Fruit fly (Drosophila melanogaster): ENCODE data around the gene Strump.

Gene Strump

dm6 chr3L:16156788-16157208, 35.0 kb downstream of the Strump start:
- TF ChIP-seq Bteb2 (GFP tag; optimal IDR thresholded peaks at IDR 0.05) (no peak), Deaf1 (tag; optimal IDR thresholded peaks at IDR 0.05) (no peak), abd-A (tag; optimal IDR thresholded peaks at IDR 0.05) (no peak), lab (GFP tag; optimal IDR thresholded peaks at IDR 0.05) (peak; percentile 63), chinmo (GFP tag; IDR thresholded peaks at IDR 0.05; ENCODE audit: partially characterized antibody) (0 out of 4 replicates have a peak, but pooled peaks have one; percentile 44), Lpt (GFP tag; optimal IDR thresholded peaks at IDR 0.05) (no peak), lbe (GFP tag; optimal IDR thresholded peaks at IDR 0.05) (no peak), CG10543 (GFP tag; optimal IDR thresholded peaks at IDR 0.05) (peak; percentile 46), gsb-n (tag; optimal IDR thresholded peaks at IDR 0.05) (no peak), NFAT (GFP tag; IDR thresholded peaks at IDR 0.05) (peak; percentile 74), h (optimal IDR thresholded peaks at IDR 0.05) (no peak), CG12769 (tag; optimal IDR thresholded peaks at IDR 0.05) (peak; percentile 49), bbx (GFP tag; IDR thresholded peaks at IDR 0.05; ENCODE audit: partially characterized antibody) (no peak), crol (GFP tag; IDR thresholded peaks at IDR 0.05) (peak; percentile 97), CG6175 (GFP tag; IDR thresholded peaks at IDR 0.05) (peak; percentile 77), nerfin-1 (tag; optimal IDR thresholded peaks at IDR 0.05) (no peak), CG4360 (GFP tag; IDR thresholded peaks at IDR 0.05) (0 out of 2 replicates have a peak, but pooled peaks have one; percentile 23), CG1024 (GFP tag; IDR thresholded peaks at IDR 0.05) (no peak), ftz-f1 (GFP tag; optimal IDR thresholded peaks at IDR 0.05) (peak; percentile 58), E2f2 (GFP tag; IDR thresholded peaks at IDR 0.05) (0 out of 2 replicates have a peak, but pooled peaks have one; percentile 17), hth (optimal IDR thresholded peaks at IDR 0.05) (no peak), sob (GFP tag; IDR thresholded peaks at IDR 0.05) (no peak), Med (GFP tag) (peak; percentile 93), CG7372 (GFP tag; IDR thresholded peaks at IDR 0.05) (no peak), vvl (GFP tag; IDR thresholded peaks at IDR 0.05) (peak; percentile 87), jing (GFP tag; optimal IDR thresholded peaks at IDR 0.05) (no peak), MBD-R2 (GFP tag; IDR thresholded peaks at IDR 0.05) (0 out of 2 replicates have a peak, but pooled peaks have one; percentile 13), zfh2 (GFP tag; optimal IDR thresholded peaks at IDR 0.05) (no peak), exex (tag; optimal IDR thresholded peaks at IDR 0.05) (peak; percentile 50), CG6654 (GFP tag; optimal IDR thresholded peaks at IDR 0.05) (no peak), Stat92E (GFP tag; optimal IDR thresholded peaks at IDR 0.05) (no peak), seq (GFP tag; IDR thresholded peaks at IDR 0.05) (no peak), CG12104 (GFP tag; optimal IDR thresholded peaks at IDR 0.05) (no peak), cwo (GFP tag; optimal IDR thresholded peaks at IDR 0.05) (peak; percentile 99), CG14441 (GFP tag; IDR thresholded peaks at IDR 0.05) (peak; percentile 39; the same call in 1 of the 2 replicates), CG3065 (GFP tag; optimal IDR thresholded peaks at IDR 0.05) (no peak), pum (GFP tag; optimal IDR thresholded peaks at IDR 0.05) (no peak), BtbVII (GFP tag; optimal IDR thresholded peaks at IDR 0.05) (no peak), ro (GFP tag; IDR thresholded peaks at IDR 0.05) (no peak), Poxn (GFP tag; IDR thresholded peaks at IDR 0.05) (no peak), CG11093 (GFP tag; IDR thresholded peaks at IDR 0.05) (no peak), aop (GFP tag; IDR thresholded peaks at IDR 0.05) (no peak), Dip3 (GFP tag; optimal IDR thresholded peaks at IDR 0.05) (no peak), CG2202 (tag; optimal IDR thresholded peaks at IDR 0.05) (no peak), Side (GFP tag; optimal IDR thresholded peaks at IDR 0.05) (no peak), tup (GFP tag; optimal IDR thresholded peaks at IDR 0.05) (no peak), CG15601 (tag; optimal IDR thresholded peaks at IDR 0.05) (no peak), twi (tag; optimal IDR thresholded peaks at IDR 0.05) (no peak), stwl (tag; optimal IDR thresholded peaks at IDR 0.05) (no peak), CG15514 (GFP tag; optimal IDR thresholded peaks at IDR 0.05) (peak; percentile 9), CG14667 (GFP tag; IDR thresholded peaks at IDR 0.05) (no peak), gcm (GFP tag; optimal IDR thresholded peaks at IDR 0.05) (no peak)
